Fruit fly (Drosophila melanogaster) whole organism, adult: Measurements from ENCODE around the gene Nct.

Experiments
- CG11617 ChIP-seq: fragments of 200-800 bp; sonication (Bioruptor generic); optimal IDR thresholded peaks from 2 replicates; lab custom pipeline; 2017; ENCODE audit warnings: mild to moderate bottlenecking, missing biosample characterization, missing genetic modification reagents, missing genetic modification characterization
- CG12768 ChIP-seq: fragments of 200-800 bp; sonication (Bioruptor generic); optimal IDR thresholded peaks from 2 replicates; lab custom pipeline; 2017; ENCODE audit warnings: missing biosample characterization, missing genetic modification characterization, mild to moderate bottlenecking, moderate library complexity, missing genetic modification reagents
- CG14711 ChIP-seq: fragments of 200-800 bp; sonication (Bioruptor generic); optimal IDR thresholded peaks from 2 replicates; lab custom pipeline; 2018; ENCODE audit warnings: missing biosample characterization, mild to moderate bottlenecking, missing genetic modification characterization, moderate library complexity
- CG1620 ChIP-seq: fragments of 200-800 bp; sonication (Bioruptor generic); optimal IDR thresholded peaks from 2 replicates; lab custom pipeline; 2016; ENCODE audit warnings: missing biosample characterization, missing genetic modification characterization
- CG33017 ChIP-seq: fragments of 200-800 bp; sonication (Bioruptor generic); optimal IDR thresholded peaks from 2 replicates; lab custom pipeline; 2018; ENCODE audit warnings: missing biosample characterization, mild to moderate bottlenecking, missing genetic modification characterization, moderate library complexity
- CG5204 ChIP-seq: fragments of 200-800 bp; sonication (Bioruptor generic); optimal IDR thresholded peaks from 2 replicates; lab custom pipeline; 2016; ENCODE audit warnings: missing biosample characterization, missing genetic modification characterization
- CG7045 ChIP-seq: fragments of 200-800 bp; sonication (Bioruptor generic); optimal IDR thresholded peaks from 2 replicates; lab custom pipeline; 2017; ENCODE audit warnings: missing biosample characterization, mild to moderate bottlenecking, missing genetic modification characterization
- CG7101 ChIP-seq: fragments of 200-800 bp; sonication (Bioruptor generic); optimal IDR thresholded peaks from 2 replicates; lab custom pipeline; 2018; ENCODE audit warnings: missing biosample characterization, mild to moderate bottlenecking, missing genetic modification characterization, moderate library complexity
- Clk ChIP-seq: fragments of 200-800 bp; sonication (Bioruptor generic); optimal IDR thresholded peaks from 2 replicates; lab custom pipeline; 2017; ENCODE audit warnings: missing biosample characterization, missing genetic modification characterization
- Crg-1 ChIP-seq: fragments of 200-800 bp; sonication (Bioruptor generic); optimal IDR thresholded peaks from 2 replicates; lab custom pipeline; 2016; ENCODE audit warnings: missing biosample characterization, missing genetic modification characterization
- Hr96 ChIP-seq: fragments of 200-800 bp; sonication (Bioruptor generic); optimal IDR thresholded peaks from 2 replicates; lab custom pipeline; 2016; ENCODE audit warnings: missing biosample characterization, missing genetic modification characterization
- Mnt ChIP-seq: fragments of 200-800 bp; sonication (Bioruptor generic); optimal IDR thresholded peaks from 2 replicates; lab custom pipeline; 2016; ENCODE audit warnings: missing biosample characterization, mild to moderate bottlenecking, missing genetic modification characterization
- bab1 ChIP-seq: fragments of 200-800 bp; sonication (Bioruptor generic); optimal IDR thresholded peaks from 3 replicates; lab custom pipeline; 2019; ENCODE audit warnings: missing biosample characterization, mild to moderate bottlenecking, missing genetic modification characterization, moderate library complexity
- cic ChIP-seq: fragments of 200-800 bp; sonication (Bioruptor generic); optimal IDR thresholded peaks from 2 replicates; lab custom pipeline; 2017; ENCODE audit warnings: missing biosample characterization, mild to moderate bottlenecking, missing genetic modification characterization, moderate library complexity
- cnc ChIP-seq, 2 experiments: fragments of >200 bp; optimal IDR thresholded peaks; 2 replicates each; lab custom pipeline; 2017
- kay ChIP-seq: fragments of 200-800 bp; sonication (Bioruptor generic); peaks from one replicate; lab custom pipeline; 2016; ENCODE audit warnings: missing biosample characterization, missing genetic modification characterization, borderline replicate concordance
- ovo ChIP-seq: fragments of 200-800 bp; sonication (Bioruptor generic); optimal IDR thresholded peaks from 2 replicates; lab custom pipeline; 2016; ENCODE audit warnings: missing biosample characterization, missing genetic modification characterization
- pad ChIP-seq: fragments of 200-800 bp; sonication (Bioruptor generic); optimal IDR thresholded peaks from 3 replicates; lab custom pipeline; 2017; ENCODE audit warnings: missing biosample characterization, missing genetic modification characterization, mild to moderate bottlenecking, moderate library complexity, missing genetic modification reagents
- tj ChIP-seq: fragments of 200-800 bp; sonication (Bioruptor generic); optimal IDR thresholded peaks from 3 replicates; lab custom pipeline; 2017; ENCODE audit warnings: missing biosample characterization, mild to moderate bottlenecking, missing genetic modification characterization, moderate library complexity
- toe ChIP-seq: fragments of 200-800 bp; sonication (Bioruptor generic); optimal IDR thresholded peaks from 2 replicates; lab custom pipeline; 2016; ENCODE audit warnings: missing biosample characterization, missing genetic modification characterization

Gene Nct

DNA sequence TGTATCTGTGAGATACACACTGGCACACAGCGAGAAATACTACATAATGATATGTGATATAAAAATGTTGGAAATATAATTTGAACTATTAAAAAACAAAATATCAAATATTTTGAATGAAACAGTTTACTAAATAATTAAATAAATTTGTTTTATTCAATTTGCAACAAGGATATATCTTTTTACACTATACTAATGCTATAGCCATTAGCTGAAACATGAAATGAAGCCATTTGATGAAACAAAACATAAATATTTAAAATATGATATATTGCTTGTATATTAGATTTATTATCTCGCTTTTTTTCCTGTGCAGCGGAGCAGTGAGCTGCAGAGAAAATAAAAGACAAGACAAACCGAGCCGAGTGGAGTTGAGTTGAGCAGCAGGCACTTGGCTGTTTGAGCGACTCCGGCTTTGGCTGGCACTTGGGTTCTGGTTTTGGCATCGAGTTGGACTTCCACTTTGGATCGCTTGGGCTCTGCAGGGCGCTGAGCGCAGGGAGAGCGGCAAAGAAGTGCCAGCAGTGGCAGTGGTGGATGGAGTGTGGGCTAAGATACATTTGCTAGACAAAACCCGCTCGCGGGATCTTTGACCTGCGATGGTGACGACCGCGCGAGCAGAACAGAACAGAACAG is 42.0 kb downstream of the Nct start:
- TF ChIP-seq Clk (no peak), CG33017 (tag; lab: Kevin White, UChicago) (no peak), tj (no peak), Mnt (GFP tag; lab: Kevin White, UChicago) (no peak), CG5204 (GFP tag; lab: Kevin White, UChicago) (no peak), toe (GFP tag; lab: Kevin White, UChicago) (no peak), CG11617 (GFP tag; lab: Kevin White, UChicago) (no peak), CG14711 (tag; lab: Kevin White, UChicago) (no peak), CG7101 (tag; lab: Kevin White, UChicago) (no peak), Crg-1 (GFP tag; lab: Kevin White, UChicago) (no peak), cnc (optimal IDR thresholded peaks at IDR 0.05; lab: Kevin White, UChicago) (no peak), Hr96 (GFP tag; lab: Kevin White, UChicago) (no peak), cic (no peak), ovo (no peak), kay (no peak), bab1 (GFP tag; lab: Kevin White, UChicago) (no peak), CG7045 (GFP tag; lab: Kevin White, UChicago) (no peak), CG12768 (GFP tag; lab: Kevin White, UChicago) (no peak), pad (GFP tag; lab: Kevin White, UChicago) (no peak), CG1620 (no peak)

DNA sequence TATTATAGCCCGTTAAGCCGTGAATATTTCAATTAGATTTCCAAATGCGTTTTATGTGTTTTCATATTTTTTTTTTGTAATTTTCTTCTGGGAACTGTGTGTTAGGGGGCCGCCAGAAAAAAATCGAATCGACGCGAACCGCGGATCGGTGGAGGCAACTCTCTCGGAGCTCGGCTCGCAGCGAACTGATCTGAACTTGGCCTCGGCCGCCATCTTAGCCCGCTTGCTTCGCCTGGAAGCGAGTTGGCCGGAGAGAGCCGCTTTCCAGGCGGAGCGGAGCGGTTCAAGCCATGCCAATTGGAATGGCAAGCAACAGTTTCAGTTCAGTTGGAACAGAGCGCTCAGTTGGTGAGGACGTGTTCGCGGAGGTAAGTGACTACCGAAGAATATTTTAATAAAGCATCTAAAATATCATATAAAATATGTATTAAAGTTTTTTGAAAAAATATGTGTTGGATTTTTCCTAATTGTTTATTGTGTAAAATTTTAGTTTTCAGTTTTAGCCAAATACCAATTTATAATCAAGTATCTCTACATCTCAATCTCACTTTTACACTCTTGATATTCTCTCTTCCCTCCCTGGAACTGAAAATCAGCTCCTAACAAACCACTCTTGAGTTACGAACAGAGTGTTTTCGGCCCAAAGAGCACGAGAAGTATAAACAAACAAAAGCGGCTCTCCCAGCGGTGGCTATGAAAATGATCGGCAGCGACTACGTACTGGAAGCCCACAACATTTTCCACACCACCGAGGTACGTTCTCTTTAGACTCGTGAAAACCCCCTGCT is 43.2 kb downstream of the Nct start, which contains the start of the genes CG31121 and CG11069:
Gene CG31121, minus strand, starts transcription at position 187 of the 788 bp plus-strand sequence.
Gene CG11069, plus strand, starts transcription at position 324 of the 788 bp plus-strand sequence.
- TF ChIP-seq cnc (optimal IDR thresholded peaks at IDR 0.05; lab: Kevin White, UChicago) (no peak), ovo (no peak), CG11617 (GFP tag; lab: Kevin White, UChicago) (no peak), Clk (no peak), tj (peak; percentile 18)

DNA sequence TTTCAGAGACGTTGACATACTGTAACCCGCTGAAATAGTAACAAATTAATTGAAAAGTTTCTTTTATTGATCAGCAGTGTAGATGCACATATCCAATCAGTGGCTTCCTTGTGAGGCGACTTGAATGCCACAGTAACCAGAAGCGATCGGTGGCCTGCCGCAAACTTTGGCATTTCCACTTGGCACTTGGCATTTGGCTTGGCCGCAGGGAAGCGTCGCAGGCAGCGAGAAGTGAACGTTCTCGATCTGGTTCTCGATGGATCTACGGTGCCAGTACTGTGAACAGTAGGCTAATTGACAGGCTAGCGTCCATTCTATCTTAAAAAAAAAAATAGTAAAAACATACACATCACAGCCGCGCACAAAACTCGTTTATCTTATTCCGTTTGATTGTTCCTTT is 49.4 kb downstream of the Nct start, which contains the start of gene CG10845:
Gene CG10845, plus strand, starts transcription at position 301 of the 400 bp plus-strand sequence.
- no peak for TF ChIP-seq CG14711 (tag; lab: Kevin White, UChicago)
- TF ChIP-seq toe (GFP tag; lab: Kevin White, UChicago): no peak
- no peak for TF ChIP-seq CG7045 (GFP tag; lab: Kevin White, UChicago)
- no peak for TF ChIP-seq CG11617 (GFP tag; lab: Kevin White, UChicago)
